Fruit fly (Drosophila melanogaster) whole organism, embryonic: Measurements from ENCODE around the gene CG14111.

Experiments used
- CG1024 ChIP-seq: fragments of 200-800 bp; sonication (Bioruptor generic); IDR thresholded peaks from 2 replicates; pipeline ENCODE4 v1.3.6; 2022; ENCODE audit warnings: missing biosample characterization, missing genetic modification characterization
- CG10274 ChIP-seq: fragments of 200-800 bp; sonication (Bioruptor generic); optimal IDR thresholded peaks from 3 replicates; lab custom pipeline; 2017; ENCODE audit warnings: missing biosample characterization, mild to moderate bottlenecking, missing genetic modification characterization
- CG10431 ChIP-seq: fragments of 200-800 bp; sonication (Bioruptor generic); optimal IDR thresholded peaks from 3 replicates; lab custom pipeline; 2018; ENCODE audit warnings: missing biosample characterization, mild to moderate bottlenecking, missing genetic modification characterization
- CG10979 ChIP-seq: fragments of 200-800 bp; sonication (Bioruptor generic); optimal IDR thresholded peaks from 2 replicates; lab custom pipeline; 2018; ENCODE audit warnings: missing biosample characterization, mild to moderate bottlenecking, missing genetic modification characterization, moderate library complexity
- CG11093 ChIP-seq: fragments of 200-800 bp; sonication (Bioruptor generic); IDR thresholded peaks from 3 replicates; pipeline ENCODE4 v1.3.6; 2022; ENCODE audit warnings: missing biosample characterization, missing genetic modification characterization
- CG11560 ChIP-seq: fragments of 200-800 bp; sonication (Bioruptor generic); IDR thresholded peaks from 3 replicates; pipeline ENCODE4 v1.3.6; 2022; ENCODE audit warnings: missing biosample characterization, missing genetic modification characterization
- CG12155 ChIP-seq: fragments of 200-800 bp; sonication (Bioruptor generic); optimal IDR thresholded peaks from 3 replicates; lab custom pipeline; 2016; ENCODE audit warnings: missing biosample characterization, missing genetic modification characterization
- CG13424 ChIP-seq: fragments of 200-800 bp; sonication (Bioruptor generic); optimal IDR thresholded peaks from 2 replicates; lab custom pipeline; 2019; ENCODE audit warnings: missing biosample characterization, mild to moderate bottlenecking, missing genetic modification characterization, moderate library complexity
- CG13624 ChIP-seq: fragments of 200-800 bp; sonication (Bioruptor generic); optimal IDR thresholded peaks from 2 replicates; lab custom pipeline; 2016; ENCODE audit warnings: missing biosample characterization, missing genetic modification characterization
- CG14710 ChIP-seq: fragments of 200-800 bp; sonication (Bioruptor generic); optimal IDR thresholded peaks from 3 replicates; lab custom pipeline; 2019; ENCODE audit warnings: missing biosample characterization, mild to moderate bottlenecking, missing genetic modification characterization, moderate library complexity
- CG17186 ChIP-seq: fragments of 200-800 bp; sonication (Bioruptor generic); optimal IDR thresholded peaks from 3 replicates; lab custom pipeline; 2017; ENCODE audit warnings: missing biosample characterization, missing genetic modification reagents, missing genetic modification characterization
- CG17361 ChIP-seq: fragments of 200-800 bp; sonication (Bioruptor generic); IDR thresholded peaks from 3 replicates; pipeline ENCODE4 v1.3.6; 2022; ENCODE audit warnings: missing biosample characterization, missing genetic modification characterization
- CG1832 ChIP-seq: fragments of 200-800 bp; sonication (Bioruptor generic); optimal IDR thresholded peaks from 2 replicates; lab custom pipeline; 2017; ENCODE audit warnings: missing biosample characterization, mild to moderate bottlenecking, missing genetic modification characterization, inconsistent platforms
- CG18476 ChIP-seq: fragments of 200-800 bp; sonication (Bioruptor generic); optimal IDR thresholded peaks from 2 replicates; lab custom pipeline; 2016; ENCODE audit warnings: missing biosample characterization, mild to moderate bottlenecking, missing genetic modification characterization
- CG2120 ChIP-seq: fragments of 200-800 bp; sonication (Bioruptor generic); optimal IDR thresholded peaks from 3 replicates; lab custom pipeline; 2016; ENCODE audit warnings: missing biosample characterization, missing genetic modification characterization
- CG30403 ChIP-seq: fragments of 200-800 bp; sonication (Bioruptor generic); optimal IDR thresholded peaks from 3 replicates; lab custom pipeline; 2016; ENCODE audit warnings: missing biosample characterization, missing genetic modification characterization
- CG4282 ChIP-seq: fragments of 200-800 bp; sonication (Bioruptor generic); optimal IDR thresholded peaks from 2 replicates; lab custom pipeline; 2016; ENCODE audit warnings: missing biosample characterization, missing genetic modification characterization
- CG4404 ChIP-seq: fragments of 200-800 bp; sonication (Bioruptor generic); IDR thresholded peaks from 2 replicates; pipeline ENCODE4 v1.3.6; 2022; ENCODE audit warnings: missing biosample characterization, missing genetic modification characterization
- CG7928 ChIP-seq: fragments of 200-800 bp; sonication (Bioruptor generic); optimal IDR thresholded peaks from 2 replicates; lab custom pipeline; 2017; ENCODE audit warnings: missing biosample characterization, mild to moderate bottlenecking, missing genetic modification characterization
- CG8765 ChIP-seq: fragments of 200-800 bp; sonication (Bioruptor generic); IDR thresholded peaks from 2 replicates; pipeline ENCODE4 v1.3.6; 2022; ENCODE audit warnings: missing biosample characterization, missing genetic modification characterization
- D ChIP-seq, 2 experiments: fragments of 200-800 bp in 1 of 2; fragments of >200 bp in 1 of 2; sonication (Bioruptor generic) in 1 of 2; optimal IDR thresholded peaks; 2 replicates in 1 of 2; 3 replicates in 1 of 2; lab custom pipeline; 2017; ENCODE audit warnings: mild to moderate bottlenecking in 1 of 2, missing biosample characterization in 1 of 2, missing genetic modification characterization in 1 of 2, missing genetic modification reagents in 1 of 2
- E2f1 ChIP-seq: fragments of 200-800 bp; sonication (Bioruptor generic); IDR thresholded peaks from 2 replicates; pipeline ENCODE4 v1.3.6; 2022; ENCODE audit warnings: missing biosample characterization, missing genetic modification characterization
- E2f2 ChIP-seq: fragments of 200-800 bp; sonication (Bioruptor generic); IDR thresholded peaks from 2 replicates; pipeline ENCODE4 v1.3.6; 2022; ENCODE audit warnings: missing biosample characterization, missing genetic modification characterization
- Eip74EF ChIP-seq, 2 experiments: fragments of 200-800 bp in 1 of 2; fragments of >200 bp in 1 of 2; sonication (Bioruptor generic) in 1 of 2; optimal IDR thresholded peaks; 2 replicates each; lab custom pipeline; 2017 to 2019; ENCODE audit warnings: missing biosample characterization in 2 of 2, missing genetic modification characterization in 2 of 2, mild to moderate bottlenecking in 1 of 2, moderate library complexity in 1 of 2
- Ets65A ChIP-seq: fragments of 200-800 bp; sonication (Bioruptor generic); peaks from one replicate; lab custom pipeline; 2016; ENCODE audit warnings: missing biosample characterization, missing genetic modification characterization
- HmgD ChIP-seq: fragments of 200-800 bp; sonication (Bioruptor generic); optimal IDR thresholded peaks from 3 replicates; lab custom pipeline; 2016; ENCODE audit warnings: missing biosample characterization, missing genetic modification characterization
- Hsf ChIP-seq: fragments of 200-800 bp; sonication (Bioruptor generic); optimal IDR thresholded peaks from 3 replicates; lab custom pipeline; 2016; ENCODE audit warnings: missing biosample characterization, missing genetic modification characterization
- Lim3 ChIP-seq: fragments of 200-800 bp; sonication (Bioruptor generic); IDR thresholded peaks from 2 replicates; pipeline ENCODE4 v1.3.6; 2022; ENCODE audit warnings: missing biosample characterization, missing genetic modification characterization
- Scr ChIP-seq: fragments of 200-800 bp; sonication (Bioruptor generic); IDR thresholded peaks from 2 replicates; pipeline ENCODE4 v1.3.6; 2022; ENCODE audit warnings: missing biosample characterization, missing genetic modification characterization; ENCODE audit not compliant: partially characterized antibody
- Sin3A ChIP-seq: fragments of >200 bp; optimal IDR thresholded peaks from 2 replicates; lab custom pipeline; 2018
- Six4 ChIP-seq: fragments of 200-800 bp; sonication (Bioruptor generic); optimal IDR thresholded peaks from 2 replicates; lab custom pipeline; 2016; ENCODE audit warnings: missing biosample characterization, missing genetic modification characterization
- Sry-δ ChIP-seq: fragments of 200-800 bp; sonication (Bioruptor generic); optimal IDR thresholded peaks from 2 replicates; lab custom pipeline; 2016; ENCODE audit warnings: missing biosample characterization, missing genetic modification characterization
- Usf ChIP-seq: fragments of 200-800 bp; sonication (Bioruptor generic); optimal IDR thresholded peaks from 2 replicates; lab custom pipeline; 2017; ENCODE audit warnings: missing genotype, missing biosample characterization, missing genetic modification characterization
- amos ChIP-seq: fragments of 200-800 bp; sonication (Bioruptor generic); IDR thresholded peaks from 2 replicates; pipeline ENCODE4 v1.3.6; 2022; ENCODE audit warnings: missing biosample characterization, missing genetic modification characterization; ENCODE audit not compliant: partially characterized antibody
- ara ChIP-seq: fragments of 200-800 bp; sonication (Bioruptor generic); IDR thresholded peaks from 2 replicates; pipeline ENCODE4 v1.3.6; 2022; ENCODE audit warnings: missing biosample characterization, missing genetic modification characterization
- crc ChIP-seq: fragments of 200-800 bp; sonication (Bioruptor generic); optimal IDR thresholded peaks from 2 replicates; lab custom pipeline; 2016; ENCODE audit warnings: missing biosample characterization, missing genetic modification characterization
- hkb ChIP-seq, 2 experiments: fragments of 200-800 bp in 1 of 2; fragments of >200 bp in 1 of 2; sonication (Bioruptor generic) in 1 of 2; IDR thresholded peaks in 1 of 2; optimal IDR thresholded peaks in 1 of 2; 2 replicates each; pipeline versions ENCODE4 v1.3.6 to Lab custom; 2017 to 2022; ENCODE audit warnings: missing biosample characterization in 1 of 2, missing genetic modification characterization in 1 of 2
- lbe ChIP-seq: fragments of 200-800 bp; sonication (Bioruptor generic); optimal IDR thresholded peaks from 2 replicates; lab custom pipeline; 2016; ENCODE audit warnings: missing biosample characterization, mild to moderate bottlenecking, missing genetic modification characterization
- lola ChIP-seq, 3 experiments: fragments of >200 bp in 2 of 3; fragments of 200-800 bp in 1 of 3; sonication (Bioruptor generic) in 1 of 3; optimal IDR thresholded peaks; 2 replicates each; lab custom pipeline; 2017 to 2019; ENCODE audit warnings: missing biosample characterization in 3 of 3, missing genetic modification characterization in 3 of 3, mild to moderate bottlenecking in 1 of 3, moderate library complexity in 1 of 3
- repo ChIP-seq: fragments of 200-800 bp; sonication (Bioruptor generic); optimal IDR thresholded peaks from 2 replicates; lab custom pipeline; 2016; ENCODE audit warnings: missing biosample characterization, missing genetic modification characterization
- sens ChIP-seq: fragments of 200-800 bp; sonication (Bioruptor generic); peaks from one replicate; lab custom pipeline; 2016; ENCODE audit warnings: missing biosample characterization, missing genetic modification characterization
- slp2 ChIP-seq: fragments of 200-800 bp; sonication (Bioruptor generic); optimal IDR thresholded peaks from 2 replicates; lab custom pipeline; 2016; ENCODE audit warnings: missing biosample characterization, missing genetic modification characterization
- ssp ChIP-seq: fragments of 200-800 bp; sonication (Bioruptor generic); IDR thresholded peaks from 2 replicates; pipeline ENCODE4 v1.3.6; 2022; ENCODE audit warnings: missing biosample characterization, missing genetic modification characterization
- stwl ChIP-seq: fragments of 200-800 bp; sonication (Bioruptor generic); optimal IDR thresholded peaks from 3 replicates; lab custom pipeline; 2018; ENCODE audit warnings: missing biosample characterization, mild to moderate bottlenecking, missing genetic modification characterization, moderate library complexity
- sug ChIP-seq: fragments of 200-800 bp; optimal IDR thresholded peaks from 2 replicates; lab custom pipeline; 2019; ENCODE audit warnings: missing biosample characterization, mild to moderate bottlenecking, missing genetic modification characterization, moderate library complexity
- vfl ChIP-seq: fragments of 200-800 bp; sonication (Bioruptor generic); optimal IDR thresholded peaks from 2 replicates; lab custom pipeline; 2016; ENCODE audit warnings: missing biosample characterization, missing genetic modification characterization

CG14111 gene

dm6 chr3L:13377657-13378056, at the start of gene CG14111:
TSS of gene CG14111 (plus strand) at chr3L:13377957.
- no peak for TF ChIP-seq CG11093 (GFP tag; lab: Robert Waterston, UW)
- no peak for TF ChIP-seq Eip74EF (GFP tag; optimal IDR thresholded peaks at IDR 0.05; lab: Kevin White, UChicago)
- peak; percentile 0 for TF ChIP-seq Ets65A (GFP tag; lab: Kevin White, UChicago)

- TF ChIP-seq Lim3 (GFP tag; lab: Robert Waterston, UW) (no peak), CG11560 (tag; lab: Robert Waterston, UW) (no peak), CG10979 (tag; lab: Kevin White, UChicago) (no peak), CG4282 (GFP tag; lab: Kevin White, UChicago) (no peak), lbe (GFP tag; lab: Kevin White, UChicago) (no peak), CG1832 (GFP tag; lab: Kevin White, UChicago) (no peak), Sry-δ (GFP tag; lab: Kevin White, UChicago) (no peak), CG13424 (no peak), CG8765 (GFP tag; lab: Robert Waterston, UW) (no peak), Sin3A (lab: Kevin White, UChicago) (no peak)
Measured at dm6 chr3L:13328835-13329234, 48.9 kb upstream of the CG14111 start, which contains the start of gene CG14113. TSS of gene CG14113 (plus strand) at chr3L:13329135.

dm6 chr3L:13348733-13349132, 29.0 kb upstream of the CG14111 start, which contains the start of gene CG17687:
TSS of gene CG17687 (plus strand) at chr3L:13349033.
- no peak for TF ChIP-seq E2f1 (GFP tag; lab: Robert Waterston, UW)
- TF ChIP-seq lola (GFP tag; optimal IDR thresholded peaks at IDR 0.05; lab: Kevin White, UChicago), result no peak
- no peak for TF ChIP-seq HmgD (GFP tag; lab: Kevin White, UChicago)
- TF ChIP-seq stwl, result no peak
- no peak for TF ChIP-seq CG7928 (GFP tag; lab: Kevin White, UChicago)
- TF ChIP-seq CG30403, result no peak
- TF ChIP-seq repo (GFP tag; lab: Kevin White, UChicago), result no peak
- TF ChIP-seq slp2, result no peak
- TF ChIP-seq E2f2 (GFP tag; lab: Robert Waterston, UW), result no peak
- TF ChIP-seq sug, result no peak
- TF ChIP-seq CG12155, result no peak
- TF ChIP-seq CG10431 (GFP tag; lab: Kevin White, UChicago), result no peak
- TF ChIP-seq amos (GFP tag; lab: Robert Waterston, UW), result no peak
- TF ChIP-seq CG18476 (GFP tag; lab: Kevin White, UChicago), result no peak

- TF ChIP-seq vfl (GFP tag; lab: Kevin White, UChicago), result no peak
- TF ChIP-seq Scr (GFP tag; lab: Robert Waterston, UW), result no peak
- no peak for TF ChIP-seq CG14710 (tag; lab: Kevin White, UChicago)
- no peak; the same call in 1 of the 2 replicates for TF ChIP-seq CG1024 (GFP tag; lab: Robert Waterston, UW)
- peak; percentile 60; the same call in 2 of the 3 replicates for TF ChIP-seq CG17361 (GFP tag; lab: Robert Waterston, UW)
- TF ChIP-seq hkb (optimal IDR thresholded peaks at IDR 0.05; lab: Kevin White, UChicago), result no peak
- TF ChIP-seq hkb (GFP tag; IDR thresholded peaks at IDR 0.05; lab: Robert Waterston, UW), result no peak; the same call in 1 of the 2 replicates
- TF ChIP-seq Six4, result peak; percentile 13
- no peak for TF ChIP-seq crc (GFP tag; lab: Kevin White, UChicago)
- TF ChIP-seq ssp, result peak; percentile 27; the same call in 1 of the 2 replicates
- TF ChIP-seq Usf (GFP tag; lab: Kevin White, UChicago), result peak; percentile 36
- no peak for TF ChIP-seq CG10274 (GFP tag; lab: Kevin White, UChicago)
- peak; percentile 67 for TF ChIP-seq CG2120 (GFP tag; lab: Kevin White, UChicago)
- TF ChIP-seq D (optimal IDR thresholded peaks at IDR 0.05; lab: Kevin White, UChicago), result no peak
- no peak for TF ChIP-seq D (GFP tag; optimal IDR thresholded peaks at IDR 0.05; lab: Kevin White, UChicago)
- TF ChIP-seq Hsf, result peak; percentile 44
- no peak for TF ChIP-seq CG10431 (GFP tag; lab: Kevin White, UChicago)
- TF ChIP-seq CG13624, result peak; percentile 92
- no peak for TF ChIP-seq CG17186 (GFP tag; lab: Kevin White, UChicago)
- TF ChIP-seq ara (GFP tag; lab: Robert Waterston, UW), result peak; percentile 71
- TF ChIP-seq CG4404 (GFP tag; lab: Robert Waterston, UW), result peak; percentile 56
- TF ChIP-seq HmgD (GFP tag; lab: Kevin White, UChicago), result no peak
- TF ChIP-seq sens (GFP tag; lab: Kevin White, UChicago), result peak; percentile 79
Measured at dm6 chr3L:13356084-13356693, 21.6 kb upstream of the CG14111 start, which contains the start of gene Nplp2. TSS of gene Nplp2 (plus strand) at chr3L:13356376.
